Worm (Caenorhabditis elegans) whole organism, L2 larva: ENCODE measurements around the gene C02E7.7.

Experiments used
- R02D3.7 ChIP-seq: fragments of 150-350 bp; optimal IDR thresholded peaks from 2 replicates; lab custom pipeline; 2014; ENCODE audit warnings: missing biosample characterization, missing genetic modification characterization
- ZK546.5 ChIP-seq: sonication (generic microtip); optimal IDR thresholded peaks from 2 replicates; lab custom pipeline; 2017; ENCODE audit warnings: missing biosample characterization, missing genetic modification characterization
- elt-1 ChIP-seq: fragments of 150-350 bp; optimal IDR thresholded peaks from 2 replicates; lab custom pipeline; 2014; ENCODE audit warnings: missing biosample characterization, missing genetic modification characterization
- elt-3 ChIP-seq: sonication (generic microtip); optimal IDR thresholded peaks from 2 replicates; lab custom pipeline; 2017; ENCODE audit warnings: missing biosample characterization, missing genetic modification characterization
- lin-13 ChIP-seq: fragments of 150-350 bp; optimal IDR thresholded peaks from 2 replicates; lab custom pipeline; 2014; ENCODE audit warnings: missing biosample characterization, missing genetic modification reagents, missing genetic modification characterization
- lsy-2 ChIP-seq, 2 experiments: fragments of 150-350 bp in 1 of 2; sonication (generic microtip) in 1 of 2; optimal IDR thresholded peaks; 2 replicates each; lab custom pipeline; 2014 to 2017; ENCODE audit warnings: missing biosample characterization in 2 of 2, missing genetic modification characterization in 2 of 2
- nhr-11 ChIP-seq: fragments of 150-350 bp; optimal IDR thresholded peaks from 2 replicates; lab custom pipeline; 2014; ENCODE audit warnings: missing biosample characterization, missing genetic modification characterization
- nhr-23 ChIP-seq: fragments of 150-350 bp; optimal IDR thresholded peaks from 2 replicates; lab custom pipeline; 2014; ENCODE audit warnings: missing biosample characterization, missing genetic modification reagents, missing genetic modification characterization
- nhr-237 ChIP-seq: fragments of 150-350 bp; optimal IDR thresholded peaks from 2 replicates; lab custom pipeline; 2014; ENCODE audit warnings: missing biosample characterization, missing genetic modification characterization
- sma-3 ChIP-seq: sonication (generic microtip); optimal IDR thresholded peaks from 2 replicates; lab custom pipeline; 2016; ENCODE audit warnings: missing genetic modification reagents, missing genetic modification characterization, missing compliant biosample characterization
- snpc-4 ChIP-seq: fragments of 150-350 bp; optimal IDR thresholded peaks from 2 replicates; lab custom pipeline; 2014; ENCODE audit warnings: missing biosample characterization, missing genetic modification characterization
- unc-62 ChIP-seq: fragments of 150-350 bp; optimal IDR thresholded peaks from 2 replicates; lab custom pipeline; 2014; ENCODE audit warnings: missing biosample characterization, missing genetic modification reagents, missing genetic modification characterization
- zag-1 ChIP-seq: fragments of 150-350 bp; optimal IDR thresholded peaks from 2 replicates; lab custom pipeline; 2014; ENCODE audit warnings: missing biosample characterization, missing genetic modification characterization
- ztf-1 ChIP-seq: fragments of 200-800 bp; sonication (Bioruptor generic); conservative IDR thresholded peaks from 2 replicates; pipeline ENCODE4 v1.3.6; 2022; ENCODE audit warnings: missing genetic modification characterization, missing compliant biosample characterization

DNA sequence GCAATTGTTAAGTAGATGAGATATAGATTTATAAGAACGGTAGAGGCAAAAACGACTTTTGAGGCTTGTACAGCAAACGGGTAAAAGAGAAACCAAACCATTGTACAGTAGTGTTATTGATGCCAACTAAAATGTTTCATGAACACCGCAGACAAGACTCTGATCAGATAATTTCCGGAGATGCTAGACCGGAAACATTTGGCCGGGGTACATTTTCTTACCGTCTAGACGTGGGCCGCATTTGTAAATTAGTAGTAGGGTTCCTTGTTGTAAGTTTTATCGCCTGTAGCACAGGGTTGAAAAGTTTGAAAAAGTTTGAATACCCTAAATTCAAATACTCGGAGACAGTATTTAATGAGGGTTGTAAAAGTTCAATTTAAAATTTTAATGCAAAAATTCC is 37.0 kb downstream of the C02E7.7 start, which contains the start of gene str-32:
- TF ChIP-seq elt-3 (no peak), unc-62 (no peak), zag-1 (tag; lab: Kevin White, UChicago) (no peak), nhr-11 (tag; lab: Kevin White, UChicago) (no peak), ZK546.5 (tag; lab: Kevin White, UChicago) (no peak), elt-1 (tag; lab: Kevin White, UChicago) (no peak), nhr-237 (tag; lab: Kevin White, UChicago) (no peak), lin-13 (GFP tag; lab: Kevin White, UChicago) (no peak), R02D3.7 (tag; lab: Kevin White, UChicago) (no peak), sma-3 (no peak), nhr-23 (no peak), snpc-4 (no peak), lsy-2 (tag; optimal IDR thresholded peaks at IDR 0.05; lab: Kevin White, UChicago) (no peak), ztf-1 (GFP tag; lab: Robert Waterston, UW) (no peak)
